Worm (Caenorhabditis elegans): ENCODE measurements around the gene F54H12.8.

DNA sequence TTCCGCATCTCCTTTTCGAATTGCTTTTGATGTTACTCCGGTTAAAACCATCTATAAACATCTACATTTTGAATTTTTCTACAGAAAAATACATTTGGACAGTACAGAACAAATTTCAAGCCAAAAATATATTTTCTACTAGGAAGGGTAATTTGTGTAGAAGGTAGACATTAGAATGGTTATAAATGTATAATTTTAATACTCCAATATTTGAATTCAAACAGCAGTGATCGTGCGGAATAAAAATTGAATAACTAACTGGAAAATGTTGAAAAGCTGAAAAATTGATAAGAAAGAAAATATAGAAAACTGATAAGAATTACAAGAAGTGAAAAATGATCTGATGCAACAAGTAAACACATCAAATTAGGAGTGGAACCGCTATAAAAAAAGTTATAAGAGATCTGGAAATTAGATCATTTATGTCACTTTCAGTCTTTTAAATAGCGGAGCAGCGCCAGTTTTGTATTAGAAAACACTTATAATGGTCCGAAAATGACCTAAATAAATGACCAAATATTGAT is 22.0 kb downstream of the F54H12.8 start, which contains the start of gene gsto-1:
- TF ChIP-seq hmg-1.2 (GFP tag; IDR thresholded peaks at IDR 0.05) (no peak), F57A8.1 (GFP tag; optimal IDR thresholded peaks at IDR 0.05) (no peak), snpc-4 (GFP tag; optimal IDR thresholded peaks at IDR 0.05) (no peak), snpc-4 (tag; optimal IDR thresholded peaks at IDR 0.05) (no peak), snpc-1.1 (tag; optimal IDR thresholded peaks at IDR 0.05; ENCODE audit: insufficient read depth) (no peak), ets-4 (GFP tag; optimal IDR thresholded peaks at IDR 0.05) (no peak), hrde-1 (tag; optimal IDR thresholded peaks at IDR 0.05; ENCODE audit: borderline replicate concordance) (no peak), Y67H2A.10 (GFP tag; conservative IDR thresholded peaks at IDR 0.05) (no peak), unc-62 (GFP tag; optimal IDR thresholded peaks at IDR 0.05) (no peak)

All from whole organism, young adult.